Worm (Caenorhabditis elegans): Measurements from ENCODE around the gene nhr-264.

Gene nhr-264

DNA sequence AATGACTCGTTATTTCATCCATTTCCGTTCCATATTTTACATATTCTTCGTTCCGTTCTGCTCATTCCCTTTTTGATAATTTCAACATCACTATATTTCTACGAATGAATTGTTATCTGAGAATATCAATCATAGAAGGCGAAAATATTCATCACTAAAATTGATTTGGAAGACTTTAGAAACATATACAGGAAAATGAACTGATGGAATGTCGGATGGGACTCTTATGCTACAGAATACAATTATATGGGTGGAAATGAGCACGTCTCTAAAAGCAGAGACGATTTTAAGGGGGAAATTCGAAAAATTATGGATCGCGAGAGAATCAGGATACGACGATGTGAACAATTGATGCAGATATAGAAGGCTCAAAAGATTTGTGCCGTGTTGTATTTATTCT is 26.3 kb upstream of the nhr-264 start (continued):
- TF ChIP-seq duxl-1 (tag; optimal IDR thresholded peaks at IDR 0.05; ENCODE audit: poor library complexity) (no peak), lsy-2 (tag; optimal IDR thresholded peaks at IDR 0.05) (no peak), unc-62 (GFP tag; optimal IDR thresholded peaks at IDR 0.05 in 1 of 2) (peak in 1 of 2 experiments; percentile 51), unc-62 (tag; optimal IDR thresholded peaks at IDR 0.05) (no peak), nhr-42 (GFP tag; IDR thresholded peaks at IDR 0.05) (no peak)

DNA sequence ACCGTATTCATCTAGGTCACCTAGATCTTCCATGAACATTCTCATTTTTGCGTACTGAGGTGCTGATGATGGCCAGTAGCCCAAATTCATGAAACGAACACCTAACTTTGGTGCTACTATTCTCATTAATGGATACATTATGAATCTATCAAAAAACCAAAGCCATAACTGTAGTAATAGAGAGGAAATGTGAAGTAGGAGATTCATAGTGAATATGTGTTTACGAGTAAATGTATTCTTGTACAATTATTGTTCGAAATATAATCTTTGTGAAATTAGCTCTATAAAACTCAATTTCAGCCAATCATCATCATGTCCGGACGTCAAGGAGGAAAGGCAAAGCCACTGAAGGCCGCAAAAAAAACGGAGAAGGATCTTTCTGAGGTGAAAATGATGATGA is 25.4 kb upstream of the nhr-264 start, which contains the start of the genes F49C12.11 and nemt-1:
Gene F49C12.11, plus strand, starts transcription at position 301 of the 400 bp plus-strand sequence.
Gene nemt-1, minus strand, starts transcription at position 360 of the 400 bp plus-strand sequence.
- no peak for TF ChIP-seq nhr-48 (tag; optimal IDR thresholded peaks at IDR 0.05)
- no peak for TF ChIP-seq unc-130 (GFP tag; optimal IDR thresholded peaks at IDR 0.05)
- no peak for TF ChIP-seq lin-13 (GFP tag; optimal IDR thresholded peaks at IDR 0.05)
- no peak for TF ChIP-seq D1046.2 (GFP tag; IDR thresholded peaks at IDR 0.05)
- TF ChIP-seq unc-62 (GFP tag; optimal IDR thresholded peaks at IDR 0.05 in 1 of 2): no peak
- no peak for TF ChIP-seq unc-62 (tag; optimal IDR thresholded peaks at IDR 0.05)
- no peak for TF ChIP-seq Y105C5A.15 (GFP tag; IDR thresholded peaks at IDR 0.05)
- TF ChIP-seq ztf-11 (tag; optimal IDR thresholded peaks at IDR 0.05): no peak

DNA sequence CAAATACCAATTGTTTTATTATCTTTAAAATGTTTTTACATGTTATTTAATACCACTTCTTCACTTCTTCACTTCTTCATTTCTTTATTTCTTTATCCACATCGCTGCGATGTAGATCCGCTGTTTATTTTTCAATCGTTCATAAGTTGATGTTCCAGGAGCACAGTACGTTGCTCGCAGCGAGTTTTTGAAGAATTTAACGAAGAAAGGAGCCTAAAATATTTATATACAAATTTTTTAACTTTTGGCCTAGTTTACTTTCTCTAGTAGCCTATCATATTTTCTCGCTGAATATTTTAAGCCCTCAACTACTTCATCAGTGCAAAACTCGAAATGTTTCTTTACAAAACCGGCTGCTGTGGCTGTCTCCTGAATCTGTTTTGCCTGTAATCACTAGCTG is 24.4 kb upstream of the nhr-264 start:
- TF ChIP-seq aha-1 (tag) (peak; percentile 75), hlh-11 (tag; optimal IDR thresholded peaks at IDR 0.05) (no peak), lin-38 (GFP tag; IDR thresholded peaks at IDR 0.05) (peak; percentile 55), nhr-237 (tag; optimal IDR thresholded peaks at IDR 0.05) (no peak)

DNA sequence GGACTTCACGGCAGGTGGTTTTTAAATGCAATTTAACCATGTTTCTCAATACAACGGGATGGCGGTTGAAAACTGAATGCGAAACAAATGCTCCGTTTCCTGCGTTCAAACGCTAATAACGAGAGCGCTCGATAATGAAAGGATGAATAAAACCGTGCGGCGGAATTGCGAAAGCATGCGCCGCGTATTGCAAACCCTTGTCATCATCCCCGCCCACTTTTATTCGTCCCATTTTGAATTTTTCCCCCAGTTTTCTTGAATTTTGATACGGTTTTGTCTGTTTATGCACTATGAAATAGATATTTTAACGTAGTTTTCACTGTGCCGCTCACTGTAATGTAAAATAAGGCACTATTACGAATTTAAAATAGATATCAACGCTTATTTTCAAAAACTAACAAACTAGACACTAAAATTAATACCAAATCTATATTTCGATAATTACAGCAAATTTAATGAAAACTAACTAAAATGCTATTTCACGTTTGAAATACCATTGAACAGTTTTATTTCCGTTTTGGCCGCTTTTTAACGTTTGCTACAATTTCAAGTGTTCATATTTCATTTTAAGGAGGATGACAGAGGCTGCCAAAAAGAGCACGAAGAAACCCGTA is 22.4 kb upstream of the nhr-264 start, which contains the start of the genes F49C12.9 and rpn-7:
Gene F49C12.9, minus strand, starts transcription at position 148 of the 614 bp plus-strand sequence.
Gene rpn-7, plus strand, starts transcription at position 564 of the 614 bp plus-strand sequence.
- TF ChIP-seq daf-16 (GFP tag; optimal IDR thresholded peaks at IDR 0.05): no peak
- TF ChIP-seq daf-16 (tag; optimal IDR thresholded peaks at IDR 0.05): peak; percentile 12
- TF ChIP-seq snpc-1.2 (GFP tag; IDR thresholded peaks at IDR 0.05): peak; percentile 45; the same call in 1 of the 2 replicates
- TF ChIP-seq F37D6.2 (tag; optimal IDR thresholded peaks at IDR 0.05): no peak
- peak; percentile 83 for TF ChIP-seq mes-2 (tag; optimal IDR thresholded peaks at IDR 0.05; ENCODE audit: poor library complexity, severe bottlenecking)
- peak in 1 of 2 experiments; percentile 9 for TF ChIP-seq mdl-1 (tag; optimal IDR thresholded peaks at IDR 0.05)
- TF ChIP-seq gei-8 (GFP tag; optimal IDR thresholded peaks at IDR 0.05): no peak
- TF ChIP-seq fkh-10 (GFP tag; optimal IDR thresholded peaks at IDR 0.05): peak; percentile 19
- TF ChIP-seq rbr-2 (tag; optimal IDR thresholded peaks at IDR 0.05): peak; percentile 19
- TF ChIP-seq mdt-29 (GFP tag; IDR thresholded peaks at IDR 0.05): no peak
- 0 out of 2 replicates have a peak, but pooled peaks have one; percentile 9 for TF ChIP-seq ctbp-1 (GFP tag; IDR thresholded peaks at IDR 0.05)
- TF ChIP-seq unc-62 (GFP tag; optimal IDR thresholded peaks at IDR 0.05 in 1 of 2): peak in 1 of 2 experiments; percentile 21
- no peak for TF ChIP-seq unc-62 (tag; optimal IDR thresholded peaks at IDR 0.05)
- TF ChIP-seq ztf-11 (tag; optimal IDR thresholded peaks at IDR 0.05): no peak
- peak; percentile 19 for TF ChIP-seq dve-1 (tag; optimal IDR thresholded peaks at IDR 0.05; ENCODE audit: insufficient read depth)
- TF ChIP-seq hlh-11 (tag; optimal IDR thresholded peaks at IDR 0.05): peak; percentile 30
- peak; percentile 3 for TF ChIP-seq T20F7.1 (GFP tag; optimal IDR thresholded peaks at IDR 0.05)
- TF ChIP-seq hlh-30 (tag; optimal IDR thresholded peaks at IDR 0.05; ENCODE audit: insufficient read depth): no peak
- no peak for TF ChIP-seq F26F4.8 (GFP tag; conservative IDR thresholded peaks at IDR 0.05)
- TF ChIP-seq nhr-77 (tag; optimal IDR thresholded peaks at IDR 0.05): no peak
- peak; percentile 47 for TF ChIP-seq dpl-1 (GFP tag; optimal IDR thresholded peaks at IDR 0.05)
- TF ChIP-seq saeg-2 (GFP tag; IDR thresholded peaks at IDR 0.05): no peak
